Fruit fly (Drosophila melanogaster) whole organism, embryonic: Measurements from ENCODE around the gene fig.

Experiments used
- Atf-2 ChIP-seq: fragments of 200-800 bp; sonication (Bioruptor generic); optimal IDR thresholded peaks from 2 replicates; lab custom pipeline; 2016; ENCODE audit warnings: missing biosample characterization, missing genetic modification characterization
- Atf6 ChIP-seq: fragments of 200-800 bp; sonication (Bioruptor generic); IDR thresholded peaks from 2 replicates; pipeline ENCODE4 v1.3.6; 2022; ENCODE audit warnings: missing biosample characterization, missing genetic modification characterization
- Bdp1 ChIP-seq: fragments of 200-800 bp; sonication (Bioruptor generic); optimal IDR thresholded peaks from 3 replicates; lab custom pipeline; 2016; ENCODE audit warnings: missing biosample characterization, missing genetic modification characterization
- Bteb2 ChIP-seq: fragments of 200-800 bp; sonication (Bioruptor generic); optimal IDR thresholded peaks from 2 replicates; lab custom pipeline; 2016; ENCODE audit warnings: missing biosample characterization, missing genetic modification characterization
- CG1024 ChIP-seq: fragments of 200-800 bp; sonication (Bioruptor generic); IDR thresholded peaks from 2 replicates; pipeline ENCODE4 v1.3.6; 2022; ENCODE audit warnings: missing biosample characterization, missing genetic modification characterization
- CG10979 ChIP-seq: fragments of 200-800 bp; sonication (Bioruptor generic); optimal IDR thresholded peaks from 2 replicates; lab custom pipeline; 2018; ENCODE audit warnings: missing biosample characterization, mild to moderate bottlenecking, missing genetic modification characterization, moderate library complexity
- CG11723 ChIP-seq: fragments of 200-800 bp; sonication (Bioruptor generic); optimal IDR thresholded peaks from 2 replicates; lab custom pipeline; 2017; ENCODE audit warnings: missing biosample characterization, mild to moderate bottlenecking, missing genetic modification characterization
- CG13296 ChIP-seq: fragments of 200-800 bp; sonication (Bioruptor generic); optimal IDR thresholded peaks from 3 replicates; lab custom pipeline; 2018; ENCODE audit warnings: missing biosample characterization, mild to moderate bottlenecking, missing genetic modification characterization
- CG17359 ChIP-seq: fragments of 200-800 bp; sonication (Bioruptor generic); optimal IDR thresholded peaks from 3 replicates; lab custom pipeline; 2018; ENCODE audit warnings: missing biosample characterization, mild to moderate bottlenecking, missing genetic modification characterization, moderate library complexity
- CG18262 ChIP-seq: fragments of 200-800 bp; optimal IDR thresholded peaks from 3 replicates; lab custom pipeline; 2019; ENCODE audit warnings: missing biosample characterization, mild to moderate bottlenecking, missing genetic modification characterization, moderate library complexity
- CG18476 ChIP-seq: fragments of 200-800 bp; sonication (Bioruptor generic); optimal IDR thresholded peaks from 2 replicates; lab custom pipeline; 2016; ENCODE audit warnings: missing biosample characterization, mild to moderate bottlenecking, missing genetic modification characterization
- CG3163 ChIP-seq: fragments of 200-800 bp; sonication (Bioruptor generic); optimal IDR thresholded peaks from 3 replicates; lab custom pipeline; 2016; ENCODE audit warnings: missing biosample characterization, missing genetic modification characterization
- CG34422 ChIP-seq: fragments of 200-800 bp; sonication (Bioruptor generic); IDR thresholded peaks from 3 replicates; pipeline ENCODE4 v1.3.6; 2022; ENCODE audit warnings: missing biosample characterization, missing genetic modification characterization
- CG4282 ChIP-seq: fragments of 200-800 bp; sonication (Bioruptor generic); optimal IDR thresholded peaks from 2 replicates; lab custom pipeline; 2016; ENCODE audit warnings: missing biosample characterization, missing genetic modification characterization
- CG5245 ChIP-seq: fragments of 200-800 bp; sonication (Bioruptor generic); optimal IDR thresholded peaks from 3 replicates; lab custom pipeline; 2016; ENCODE audit warnings: missing biosample characterization, missing genetic modification characterization
- CG6254 ChIP-seq: fragments of 200-800 bp; sonication (Bioruptor generic); optimal IDR thresholded peaks from 3 replicates; lab custom pipeline; 2017; ENCODE audit warnings: mild to moderate bottlenecking, missing biosample characterization, missing genetic modification reagents, missing genetic modification characterization
- CG6654 ChIP-seq: fragments of 200-800 bp; sonication (Bioruptor generic); optimal IDR thresholded peaks from 2 replicates; lab custom pipeline; 2017; ENCODE audit warnings: missing biosample characterization, mild to moderate bottlenecking, missing genetic modification characterization
- CG9727 ChIP-seq: fragments of 200-800 bp; sonication (Bioruptor generic); optimal IDR thresholded peaks from 3 replicates; lab custom pipeline; 2017; ENCODE audit warnings: missing biosample characterization, mild to moderate bottlenecking, missing genetic modification characterization
- CG9817 ChIP-seq: fragments of 200-800 bp; sonication (Bioruptor generic); optimal IDR thresholded peaks from 2 replicates; lab custom pipeline; 2018; ENCODE audit warnings: missing biosample characterization, mild to moderate bottlenecking, missing genetic modification characterization, moderate library complexity
- CG9876 ChIP-seq: fragments of 200-800 bp; sonication (Bioruptor generic); optimal IDR thresholded peaks from 2 replicates; lab custom pipeline; 2016; ENCODE audit warnings: missing biosample characterization, missing genetic modification characterization
- E2f2 ChIP-seq: fragments of 200-800 bp; sonication (Bioruptor generic); IDR thresholded peaks from 2 replicates; pipeline ENCODE4 v1.3.6; 2022; ENCODE audit warnings: missing biosample characterization, missing genetic modification characterization
- Fer2 ChIP-seq: fragments of 200-800 bp; sonication (Bioruptor generic); optimal IDR thresholded peaks from 2 replicates; lab custom pipeline; 2018; ENCODE audit warnings: missing biosample characterization, mild to moderate bottlenecking, missing genetic modification characterization, moderate library complexity
- HLHmδ ChIP-seq: fragments of 200-800 bp; sonication (Bioruptor generic); optimal IDR thresholded peaks from 2 replicates; lab custom pipeline; 2018; ENCODE audit warnings: missing biosample characterization, mild to moderate bottlenecking, missing genetic modification characterization, moderate library complexity
- Hand ChIP-seq: fragments of 200-800 bp; sonication (Bioruptor generic); optimal IDR thresholded peaks from 2 replicates; lab custom pipeline; 2017; ENCODE audit warnings: mild to moderate bottlenecking, missing biosample characterization, missing genetic modification reagents, missing genetic modification characterization
- NC2α ChIP-seq: fragments of 200-800 bp; sonication (Bioruptor generic); optimal IDR thresholded peaks from 2 replicates; lab custom pipeline; 2016; ENCODE audit warnings: missing biosample characterization, missing genetic modification characterization
- NK7.1 ChIP-seq: fragments of 200-800 bp; sonication (Bioruptor generic); optimal IDR thresholded peaks from 3 replicates; lab custom pipeline; 2016; ENCODE audit warnings: missing biosample characterization, missing genetic modification characterization
- Ptx1 ChIP-seq: fragments of 200-800 bp; sonication (Bioruptor generic); IDR thresholded peaks from 2 replicates; pipeline ENCODE4 v1.3.6; 2022; ENCODE audit warnings: missing biosample characterization, missing genetic modification characterization
- Vsx1 ChIP-seq: fragments of 200-800 bp; sonication (Bioruptor generic); optimal IDR thresholded peaks from 2 replicates; lab custom pipeline; 2017; ENCODE audit warnings: missing biosample characterization, mild to moderate bottlenecking, missing genetic modification characterization, missing genetic modification reagents
- az2 ChIP-seq: fragments of 200-800 bp; sonication (Bioruptor generic); optimal IDR thresholded peaks from 3 replicates; lab custom pipeline; 2016; ENCODE audit warnings: missing biosample characterization, missing genetic modification characterization
- bigmax ChIP-seq: fragments of 200-800 bp; sonication (Bioruptor generic); optimal IDR thresholded peaks from 2 replicates; lab custom pipeline; 2018; ENCODE audit warnings: missing biosample characterization, mild to moderate bottlenecking, missing genetic modification characterization
- ci ChIP-seq: fragments of 200-800 bp; sonication (Bioruptor generic); IDR thresholded peaks from 3 replicates; pipeline ENCODE4 v1.3.6; 2022; ENCODE audit warnings: missing biosample characterization, missing genetic modification characterization
- kay ChIP-seq: fragments of 200-800 bp; sonication (Bioruptor generic); optimal IDR thresholded peaks from 2 replicates; lab custom pipeline; 2016; ENCODE audit warnings: missing biosample characterization, missing genetic modification characterization
- ken ChIP-seq: fragments of 200-800 bp; sonication (Bioruptor generic); IDR thresholded peaks from 3 replicates; pipeline ENCODE4 v1.3.6; 2022; ENCODE audit warnings: missing biosample characterization, missing genetic modification characterization
- lbe ChIP-seq: fragments of 200-800 bp; sonication (Bioruptor generic); optimal IDR thresholded peaks from 2 replicates; lab custom pipeline; 2016; ENCODE audit warnings: missing biosample characterization, mild to moderate bottlenecking, missing genetic modification characterization
- nerfin-1 ChIP-seq: fragments of 200-800 bp; sonication (Bioruptor generic); optimal IDR thresholded peaks from 3 replicates; lab custom pipeline; 2019; ENCODE audit warnings: missing biosample characterization, mild to moderate bottlenecking, missing genetic modification characterization, moderate library complexity
- pzg ChIP-seq: fragments of 200-800 bp; sonication (Bioruptor generic); optimal IDR thresholded peaks from 3 replicates; lab custom pipeline; 2018; ENCODE audit warnings: missing biosample characterization, mild to moderate bottlenecking, missing genetic modification characterization, moderate library complexity
- rib ChIP-seq: fragments of 200-800 bp; sonication (Bioruptor generic); IDR thresholded peaks from 2 replicates; pipeline ENCODE4 v1.3.6; 2022; ENCODE audit warnings: missing biosample characterization, missing genetic modification characterization
- row ChIP-seq: fragments of 200-800 bp; sonication (Bioruptor generic); IDR thresholded peaks from 3 replicates; pipeline ENCODE4 v1.3.6; 2022; ENCODE audit warnings: missing biosample characterization, missing genetic modification characterization
- run ChIP-seq: fragments of 200-800 bp; sonication (Bioruptor generic); optimal IDR thresholded peaks from 3 replicates; lab custom pipeline; 2018; ENCODE audit warnings: missing biosample characterization, mild to moderate bottlenecking, missing genetic modification characterization
- sc ChIP-seq, 3 experiments: fragments of >200 bp in 2 of 3; fragments of 200-800 bp in 1 of 3; sonication (Bioruptor generic) in 1 of 3; optimal IDR thresholded peaks; 2 replicates in 2 of 3; 3 replicates in 1 of 3; lab custom pipeline; 2017; ENCODE audit warnings: mild to moderate bottlenecking in 1 of 3, missing biosample characterization in 1 of 3, missing genetic modification characterization in 1 of 3, missing genetic modification reagents in 1 of 3
- shn ChIP-seq: fragments of 200-800 bp; sonication (Bioruptor generic); optimal IDR thresholded peaks from 3 replicates; lab custom pipeline; 2016; ENCODE audit warnings: missing biosample characterization, missing genetic modification characterization
- sim ChIP-seq: fragments of 200-800 bp; sonication (Bioruptor generic); IDR thresholded peaks from 2 replicates; pipeline ENCODE4 v1.3.6; 2022; ENCODE audit warnings: missing biosample characterization, missing genetic modification characterization
- sna ChIP-seq: fragments of 200-800 bp; sonication (Bioruptor generic); IDR thresholded peaks from 2 replicates; pipeline ENCODE4 v1.3.6; 2022; ENCODE audit warnings: missing biosample characterization, missing genetic modification characterization; ENCODE audit not compliant: partially characterized antibody
- tgo ChIP-seq: fragments of 200-800 bp; sonication (Bioruptor generic); IDR thresholded peaks from 3 replicates; pipeline ENCODE4 v1.3.6; 2022; ENCODE audit warnings: missing biosample characterization, missing genetic modification characterization
- tio ChIP-seq: fragments of 200-800 bp; sonication (Bioruptor generic); optimal IDR thresholded peaks from 2 replicates; lab custom pipeline; 2017; ENCODE audit warnings: missing biosample characterization, missing genetic modification characterization, inconsistent platforms
- tll ChIP-seq, 2 experiments: fragments of 200-800 bp in 1 of 2; fragments of >200 bp in 1 of 2; sonication (Bioruptor generic) in 1 of 2; optimal IDR thresholded peaks; 2 replicates each; lab custom pipeline; 2017 to 2019; ENCODE audit warnings: missing biosample characterization in 2 of 2, missing genetic modification characterization in 2 of 2, mild to moderate bottlenecking in 1 of 2, moderate library complexity in 1 of 2
- tna ChIP-seq: fragments of 200-800 bp; sonication (Bioruptor generic); IDR thresholded peaks from 2 replicates; pipeline ENCODE4 v1.3.6; 2022; ENCODE audit warnings: missing biosample characterization, missing genetic modification characterization; ENCODE audit not compliant: partially characterized antibody
- tx ChIP-seq: fragments of 200-800 bp; sonication (Bioruptor generic); optimal IDR thresholded peaks from 2 replicates; lab custom pipeline; 2016; ENCODE audit warnings: missing biosample characterization, missing genetic modification characterization
- wek ChIP-seq: fragments of 200-800 bp; sonication (Bioruptor generic); optimal IDR thresholded peaks from 3 replicates; lab custom pipeline; 2018; ENCODE audit warnings: missing biosample characterization, mild to moderate bottlenecking, missing genetic modification characterization, moderate library complexity
- zfh1 ChIP-seq: fragments of 200-800 bp; sonication (Bioruptor generic); IDR thresholded peaks from 3 replicates; pipeline ENCODE4 v1.3.6; 2022; ENCODE audit warnings: missing biosample characterization, missing genetic modification characterization

The fig gene

DNA sequence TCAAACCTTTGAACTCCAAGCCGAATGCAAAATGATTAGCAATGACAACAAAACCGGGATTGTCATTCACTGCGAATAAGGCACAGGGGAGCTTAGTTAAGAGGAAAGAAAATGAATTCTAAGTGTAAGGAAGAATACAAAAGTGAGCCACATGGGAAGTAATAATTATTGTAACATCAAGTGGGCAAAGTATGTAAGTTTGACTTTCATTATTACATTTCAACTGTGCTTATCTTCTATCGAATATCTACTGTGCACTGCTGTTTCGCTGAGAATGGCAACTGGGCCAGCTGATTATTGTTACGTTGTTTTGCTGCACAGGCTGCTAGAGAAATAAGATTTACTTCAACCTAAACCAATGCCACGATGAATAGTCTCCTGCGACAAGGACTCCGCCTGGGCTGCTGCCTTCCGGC is 43.6 kb downstream of the fig start, which contains the start of the genes CG7601 and CIA30 (continued):
- TF ChIP-seq Fer2 (tag; lab: Kevin White, UChicago) (peak; percentile 99), Bdp1 (GFP tag; lab: Kevin White, UChicago) (peak; percentile 93), CG6254 (GFP tag; lab: Kevin White, UChicago) (peak; percentile 93), nerfin-1 (tag; lab: Kevin White, UChicago) (peak; percentile 95), ci (GFP tag; lab: Robert Waterston, UW) (peak; percentile 100), bigmax (GFP tag; lab: Kevin White, UChicago) (peak; percentile 70), lbe (GFP tag; lab: Kevin White, UChicago) (peak; percentile 97), Atf6 (GFP tag; lab: Robert Waterston, UW) (peak; percentile 100), tgo (GFP tag; lab: Robert Waterston, UW) (peak; percentile 100), CG3163 (peak; percentile 91), CG18262 (tag; lab: Kevin White, UChicago) (peak; percentile 97), row (GFP tag; lab: Robert Waterston, UW) (peak; percentile 100), CG13296 (GFP tag; lab: Kevin White, UChicago) (peak; percentile 97), tna (no peak), CG9817 (tag; lab: Kevin White, UChicago) (peak; percentile 99), CG6654 (GFP tag; lab: Kevin White, UChicago) (peak; percentile 92), tx (GFP tag; lab: Kevin White, UChicago) (peak; percentile 98), CG9727 (GFP tag; lab: Kevin White, UChicago) (peak; percentile 98), HLHmδ (GFP tag; lab: Kevin White, UChicago) (no peak), CG17359 (peak; percentile 98), tll (GFP tag; optimal IDR thresholded peaks at IDR 0.05; lab: Kevin White, UChicago) (peak; percentile 7 to 41), Bteb2 (peak; percentile 97), pzg (GFP tag; lab: Kevin White, UChicago) (peak; percentile 73), ken (GFP tag; lab: Robert Waterston, UW) (peak; percentile 100), rib (GFP tag; lab: Robert Waterston, UW) (peak; percentile 99), tio (peak; percentile 96), CG18476 (peak; percentile 97), Hand (peak; percentile 91), zfh1 (GFP tag; lab: Robert Waterston, UW) (peak; percentile 100), shn (peak; percentile 98), kay (GFP tag; lab: Kevin White, UChicago) (peak; percentile 98), NC2α (GFP tag; lab: Kevin White, UChicago) (peak; percentile 94), wek (GFP tag; lab: Kevin White, UChicago) (peak; percentile 92), Atf-2 (GFP tag; lab: Kevin White, UChicago) (peak; percentile 98), run (tag; lab: Kevin White, UChicago) (peak; percentile 86), sc (optimal IDR thresholded peaks at IDR 0.05; lab: Kevin White, UChicago) (no peak), sc (GFP tag; optimal IDR thresholded peaks at IDR 0.05; lab: Kevin White, UChicago) (peak; percentile 91), CG9876 (GFP tag; lab: Kevin White, UChicago) (peak; percentile 99), Ptx1 (GFP tag; lab: Robert Waterston, UW) (peak; percentile 100), E2f2 (GFP tag; lab: Robert Waterston, UW) (peak; percentile 92), CG10979 (tag; lab: Kevin White, UChicago) (peak; percentile 97), sim (GFP tag; lab: Robert Waterston, UW) (peak; percentile 99), CG5245 (GFP tag; lab: Kevin White, UChicago) (peak; percentile 99), CG34422 (GFP tag; lab: Robert Waterston, UW) (peak; percentile 100), CG4282 (peak; percentile 95), NK7.1 (GFP tag; lab: Kevin White, UChicago) (peak; percentile 98), CG1024 (peak; percentile 99), sna (GFP tag; lab: Robert Waterston, UW) (no peak), az2 (GFP tag; lab: Kevin White, UChicago) (peak; percentile 98), Vsx1 (peak; percentile 92), CG11723 (GFP tag; lab: Kevin White, UChicago) (peak; percentile 95)
